Fruit fly (Drosophila melanogaster) whole organism, embryonic: ENCODE data around the gene CG7702.

Experiments used
- Atf-2 ChIP-seq: fragments of 200-800 bp; sonication (Bioruptor generic); optimal IDR thresholded peaks from 2 replicates; lab custom pipeline; 2016; ENCODE audit warnings: missing biosample characterization, missing genetic modification characterization
- Atf6 ChIP-seq: fragments of 200-800 bp; sonication (Bioruptor generic); IDR thresholded peaks from 2 replicates; pipeline ENCODE4 v1.3.6; 2022; ENCODE audit warnings: missing biosample characterization, missing genetic modification characterization
- B-H1 ChIP-seq: fragments of 200-800 bp; sonication (Bioruptor generic); IDR thresholded peaks from 3 replicates; pipeline ENCODE4 v1.3.6; 2022; ENCODE audit warnings: missing biosample characterization, missing genetic modification characterization
- C15 ChIP-seq: fragments of 200-800 bp; sonication (Bioruptor generic); IDR thresholded peaks from 3 replicates; pipeline ENCODE4 v1.3.6; 2022; ENCODE audit warnings: missing biosample characterization, missing genetic modification characterization
- CG10274 ChIP-seq: fragments of 200-800 bp; sonication (Bioruptor generic); optimal IDR thresholded peaks from 3 replicates; lab custom pipeline; 2017; ENCODE audit warnings: missing biosample characterization, mild to moderate bottlenecking, missing genetic modification characterization
- CG11456 ChIP-seq: fragments of 200-800 bp; sonication (Bioruptor generic); IDR thresholded peaks from 3 replicates; pipeline ENCODE4 v1.3.6; 2022; ENCODE audit warnings: missing biosample characterization, missing genetic modification characterization
- CG13296 ChIP-seq: fragments of 200-800 bp; sonication (Bioruptor generic); optimal IDR thresholded peaks from 3 replicates; lab custom pipeline; 2018; ENCODE audit warnings: missing biosample characterization, mild to moderate bottlenecking, missing genetic modification characterization
- CG14965 ChIP-seq: fragments of 200-800 bp; sonication (Bioruptor generic); optimal IDR thresholded peaks from 2 replicates; lab custom pipeline; 2016; ENCODE audit warnings: missing biosample characterization, missing genetic modification characterization, borderline replicate concordance
- CG17612 ChIP-seq: fragments of 200-800 bp; sonication (Bioruptor generic); IDR thresholded peaks from 2 replicates; pipeline ENCODE4 v1.3.6; 2022; ENCODE audit warnings: missing biosample characterization, missing genetic modification characterization
- CG17912 ChIP-seq: fragments of 200-800 bp; sonication (Bioruptor generic); optimal IDR thresholded peaks from 2 replicates; lab custom pipeline; 2018; ENCODE audit warnings: missing biosample characterization, mild to moderate bottlenecking, missing genetic modification characterization
- CG2129 ChIP-seq: fragments of 200-800 bp; sonication (Bioruptor generic); IDR thresholded peaks from 2 replicates; pipeline ENCODE4 v1.3.6; 2022; ENCODE audit warnings: missing biosample characterization, missing genetic modification characterization; ENCODE audit not compliant: partially characterized antibody
- CG31441 ChIP-seq: fragments of 200-800 bp; sonication (Bioruptor generic); IDR thresholded peaks from 2 replicates; pipeline ENCODE4 v1.3.6; 2022; ENCODE audit warnings: missing biosample characterization, missing genetic modification characterization
- CG32532 ChIP-seq: fragments of 200-800 bp; sonication (Bioruptor generic); IDR thresholded peaks from 2 replicates; pipeline ENCODE4 v1.3.6; 2022; ENCODE audit warnings: missing biosample characterization, missing genetic modification characterization
- CG3995 ChIP-seq: fragments of 200-800 bp; sonication (Bioruptor generic); optimal IDR thresholded peaks from 3 replicates; lab custom pipeline; 2016; ENCODE audit warnings: missing biosample characterization, missing genetic modification characterization
- CG6683 ChIP-seq: fragments of 200-800 bp; sonication (Bioruptor generic); optimal IDR thresholded peaks from 2 replicates; lab custom pipeline; 2017; ENCODE audit warnings: missing biosample characterization, mild to moderate bottlenecking, missing genetic modification characterization, missing genetic modification reagents
- CG6854 ChIP-seq: fragments of 200-800 bp; sonication (Bioruptor generic); optimal IDR thresholded peaks from 3 replicates; lab custom pipeline; 2017; ENCODE audit warnings: missing biosample characterization, mild to moderate bottlenecking, missing genetic modification characterization
- CG7928 ChIP-seq: fragments of 200-800 bp; sonication (Bioruptor generic); optimal IDR thresholded peaks from 2 replicates; lab custom pipeline; 2017; ENCODE audit warnings: missing biosample characterization, mild to moderate bottlenecking, missing genetic modification characterization
- CG8765 ChIP-seq: fragments of 200-800 bp; sonication (Bioruptor generic); IDR thresholded peaks from 2 replicates; pipeline ENCODE4 v1.3.6; 2022; ENCODE audit warnings: missing biosample characterization, missing genetic modification characterization
- Chrac-16 ChIP-seq: fragments of 200-800 bp; sonication (Bioruptor generic); optimal IDR thresholded peaks from 3 replicates; lab custom pipeline; 2016; ENCODE audit warnings: missing biosample characterization, missing genetic modification characterization
- CrebB ChIP-seq: fragments of 200-800 bp; sonication (Bioruptor generic); optimal IDR thresholded peaks from 3 replicates; lab custom pipeline; 2018; ENCODE audit warnings: missing biosample characterization, mild to moderate bottlenecking, missing genetic modification characterization
- Deaf1 ChIP-seq: fragments of 200-800 bp; optimal IDR thresholded peaks from 3 replicates; lab custom pipeline; 2019; ENCODE audit warnings: missing biosample characterization, mild to moderate bottlenecking, missing genetic modification characterization, moderate library complexity
- Dfd ChIP-seq, 2 experiments: fragments of >200 bp; optimal IDR thresholded peaks; 2 replicates each; lab custom pipeline; 2017; ENCODE audit warnings: missing biosample characterization in 2 of 2, missing genetic modification characterization in 2 of 2
- Dp ChIP-seq: fragments of 200-800 bp; sonication (Bioruptor generic); optimal IDR thresholded peaks from 2 replicates; lab custom pipeline; 2018; ENCODE audit warnings: missing biosample characterization, mild to moderate bottlenecking, missing genetic modification characterization, moderate library complexity
- Hr3 ChIP-seq: fragments of 200-800 bp; sonication (Bioruptor generic); optimal IDR thresholded peaks from 3 replicates; lab custom pipeline; 2016; ENCODE audit warnings: missing biosample characterization, missing genetic modification characterization
- MTF-1 ChIP-seq: fragments of 200-800 bp; sonication (Bioruptor generic); optimal IDR thresholded peaks from 2 replicates; lab custom pipeline; 2018; ENCODE audit warnings: missing biosample characterization, mild to moderate bottlenecking, missing genetic modification characterization, borderline replicate concordance
- Med ChIP-seq: fragments of 200-800 bp; sonication (Bioruptor generic); peaks from one replicate; lab custom pipeline; 2016; ENCODE audit warnings: missing biosample characterization, missing genetic modification characterization, mild to moderate bottlenecking, inconsistent platforms, moderate library complexity
- Mes4 ChIP-seq: fragments of 200-800 bp; sonication (Bioruptor generic); optimal IDR thresholded peaks from 2 replicates; lab custom pipeline; 2016; ENCODE audit warnings: missing biosample characterization, missing genetic modification characterization
- Nf-YB ChIP-seq: fragments of 200-800 bp; sonication (Bioruptor generic); optimal IDR thresholded peaks from 3 replicates; lab custom pipeline; 2019; ENCODE audit warnings: missing biosample characterization, mild to moderate bottlenecking, missing genetic modification characterization, moderate library complexity
- Nf-YC ChIP-seq: fragments of 200-800 bp; optimal IDR thresholded peaks from 3 replicates; lab custom pipeline; 2019; ENCODE audit warnings: missing biosample characterization, mild to moderate bottlenecking, missing genetic modification characterization, moderate library complexity
- PHDP ChIP-seq: fragments of 200-800 bp; sonication (Bioruptor generic); optimal IDR thresholded peaks from 3 replicates; lab custom pipeline; 2018; ENCODE audit warnings: missing biosample characterization, mild to moderate bottlenecking, missing genetic modification characterization, moderate library complexity
- Side ChIP-seq: fragments of 200-800 bp; sonication (Bioruptor generic); optimal IDR thresholded peaks from 2 replicates; lab custom pipeline; 2016; ENCODE audit warnings: missing biosample characterization, missing genetic modification characterization
- Sin3A ChIP-seq: fragments of >200 bp; optimal IDR thresholded peaks from 2 replicates; lab custom pipeline; 2018
- Sry-β ChIP-seq: fragments of 200-800 bp; sonication (Bioruptor generic); optimal IDR thresholded peaks from 2 replicates; lab custom pipeline; 2018; ENCODE audit warnings: missing biosample characterization, mild to moderate bottlenecking, missing genetic modification characterization, moderate library complexity
- Usf ChIP-seq: fragments of 200-800 bp; sonication (Bioruptor generic); optimal IDR thresholded peaks from 2 replicates; lab custom pipeline; 2017; ENCODE audit warnings: missing genotype, missing biosample characterization, missing genetic modification characterization
- abd-A ChIP-seq: fragments of 200-800 bp; sonication (Bioruptor generic); optimal IDR thresholded peaks from 3 replicates; lab custom pipeline; 2019; ENCODE audit warnings: missing biosample characterization, mild to moderate bottlenecking, missing genetic modification characterization, moderate library complexity
- ara ChIP-seq: fragments of 200-800 bp; sonication (Bioruptor generic); IDR thresholded peaks from 2 replicates; pipeline ENCODE4 v1.3.6; 2022; ENCODE audit warnings: missing biosample characterization, missing genetic modification characterization
- br ChIP-seq: fragments of >200 bp; optimal IDR thresholded peaks from 2 replicates; lab custom pipeline; 2017
- corto ChIP-seq: fragments of 200-800 bp; sonication (Bioruptor generic); optimal IDR thresholded peaks from 2 replicates; lab custom pipeline; 2016; ENCODE audit warnings: missing biosample characterization, mild to moderate bottlenecking, missing genetic modification characterization, moderate library complexity
- da ChIP-seq: fragments of 200-800 bp; sonication (Bioruptor generic); optimal IDR thresholded peaks from 2 replicates; lab custom pipeline; 2016; ENCODE audit warnings: missing biosample characterization, missing genetic modification characterization
- dpn ChIP-seq, 2 experiments: fragments of 200-800 bp; sonication (Bioruptor generic); optimal IDR thresholded peaks; 3 replicates each; lab custom pipeline; 2016; ENCODE audit warnings: missing biosample characterization in 2 of 2, missing genetic modification characterization in 2 of 2
- grau ChIP-seq: fragments of 200-800 bp; optimal IDR thresholded peaks from 3 replicates; lab custom pipeline; 2019; ENCODE audit warnings: missing biosample characterization, mild to moderate bottlenecking, missing genetic modification characterization, moderate library complexity
- hth ChIP-seq: fragments of >200 bp; optimal IDR thresholded peaks from 2 replicates; lab custom pipeline; 2017; ENCODE audit warnings: inconsistent platforms
- knrl ChIP-seq: fragments of 200-800 bp; sonication (Bioruptor generic); IDR thresholded peaks from 3 replicates; pipeline ENCODE4 v1.3.6; 2022; ENCODE audit warnings: missing biosample characterization, missing genetic modification characterization; ENCODE audit not compliant: partially characterized antibody
- otp ChIP-seq: fragments of 200-800 bp; sonication (Bioruptor generic); IDR thresholded peaks from 3 replicates; pipeline ENCODE4, ENCODE4 v1.3.6; 2022; ENCODE audit warnings: missing biosample characterization, missing genetic modification characterization
- pros ChIP-seq: fragments of 200-800 bp; sonication (Bioruptor generic); optimal IDR thresholded peaks from 3 replicates; lab custom pipeline; 2019; ENCODE audit warnings: missing biosample characterization, mild to moderate bottlenecking, missing genetic modification characterization, moderate library complexity
- shn ChIP-seq: fragments of 200-800 bp; sonication (Bioruptor generic); optimal IDR thresholded peaks from 3 replicates; lab custom pipeline; 2016; ENCODE audit warnings: missing biosample characterization, missing genetic modification characterization
- sima ChIP-seq: fragments of 200-800 bp; sonication (Bioruptor generic); optimal IDR thresholded peaks from 2 replicates; lab custom pipeline; 2016; ENCODE audit warnings: missing biosample characterization, missing genetic modification characterization
- sna ChIP-seq: fragments of 200-800 bp; sonication (Bioruptor generic); IDR thresholded peaks from 2 replicates; pipeline ENCODE4 v1.3.6; 2022; ENCODE audit warnings: missing biosample characterization, missing genetic modification characterization; ENCODE audit not compliant: partially characterized antibody
- stwl ChIP-seq: fragments of 200-800 bp; sonication (Bioruptor generic); optimal IDR thresholded peaks from 3 replicates; lab custom pipeline; 2018; ENCODE audit warnings: missing biosample characterization, mild to moderate bottlenecking, missing genetic modification characterization, moderate library complexity
- z ChIP-seq: fragments of 200-800 bp; sonication (Bioruptor generic); IDR thresholded peaks from 3 replicates; pipeline ENCODE4 v1.3.6; 2022; ENCODE audit warnings: missing biosample characterization, missing genetic modification characterization
- zen ChIP-seq: fragments of 200-800 bp; sonication (Bioruptor generic); optimal IDR thresholded peaks from 3 replicates; lab custom pipeline; 2018; ENCODE audit warnings: missing biosample characterization, mild to moderate bottlenecking, missing genetic modification characterization, moderate library complexity
- zfh2 ChIP-seq: fragments of 200-800 bp; sonication (Bioruptor generic); optimal IDR thresholded peaks from 2 replicates; lab custom pipeline; 2016; ENCODE audit warnings: missing biosample characterization, missing genetic modification characterization

Gene CG7702

DNA sequence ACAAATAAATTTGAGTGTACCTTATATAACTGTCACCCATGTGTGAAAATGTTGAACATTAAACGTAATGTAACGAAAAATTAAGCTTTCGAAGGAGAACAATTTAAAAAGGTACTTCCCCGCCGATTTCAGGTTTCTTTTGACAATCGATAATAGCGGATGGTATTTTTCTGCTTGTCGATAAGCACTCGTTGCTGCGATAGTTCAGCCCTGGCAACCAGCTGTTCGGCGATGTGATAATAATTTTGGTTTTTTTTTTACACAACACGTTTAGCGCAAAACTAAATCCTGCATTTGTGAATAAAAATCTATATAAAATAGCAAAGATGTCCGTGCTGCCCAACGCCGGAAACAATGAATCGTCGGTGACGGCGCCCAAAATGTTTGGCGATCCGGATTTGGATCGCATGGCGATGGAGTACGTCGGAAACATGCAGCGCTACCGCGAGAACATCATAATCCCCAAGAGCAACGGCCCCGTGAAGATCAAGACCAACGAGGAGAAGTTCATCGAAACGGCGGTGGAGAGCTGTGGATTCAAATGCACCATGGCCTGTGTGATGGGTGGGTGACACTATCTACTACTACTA, 1.4 kb upstream of the CG7702 start, which contains the start of gene CG31229 (continued):
- TF ChIP-seq CG8765 (GFP tag; lab: Robert Waterston, UW) = no peak
- TF ChIP-seq Dp = peak; percentile 85
- peak; percentile 34 for TF ChIP-seq Sin3A
- no peak for TF ChIP-seq CG6683 (GFP tag; lab: Kevin White, UChicago)
- TF ChIP-seq Atf-2 (GFP tag; lab: Kevin White, UChicago) = no peak
- no peak for TF ChIP-seq CG3995
- peak; percentile 21; the same call in 1 of the 3 replicates for TF ChIP-seq knrl
- TF ChIP-seq Usf (GFP tag; lab: Kevin White, UChicago) = no peak
- TF ChIP-seq CG7928 (GFP tag; lab: Kevin White, UChicago) = peak; percentile 91
- no peak for TF ChIP-seq PHDP (tag; lab: Kevin White, UChicago)
- no peak for TF ChIP-seq Dfd (GFP tag; optimal IDR thresholded peaks at IDR 0.05; lab: Kevin White, UChicago)
- TF ChIP-seq Deaf1 = no peak
- TF ChIP-seq CG32532 = no peak
- TF ChIP-seq CG13296 (GFP tag; lab: Kevin White, UChicago) = no peak
- TF ChIP-seq Nf-YB (GFP tag; lab: Kevin White, UChicago) = no peak
- TF ChIP-seq shn (GFP tag; lab: Kevin White, UChicago) = no peak
- TF ChIP-seq ara (GFP tag; lab: Robert Waterston, UW) = no peak
- no peak for TF ChIP-seq da (GFP tag; lab: Kevin White, UChicago)
- no peak for TF ChIP-seq CG10274 (GFP tag; lab: Kevin White, UChicago)
- no peak for TF ChIP-seq dpn (GFP tag; optimal IDR thresholded peaks at IDR 0.05; lab: Kevin White, UChicago)
- TF ChIP-seq CG11456 (GFP tag; lab: Robert Waterston, UW) = no peak
- TF ChIP-seq z = no peak
- TF ChIP-seq br (lab: Kevin White, UChicago) = no peak
- no peak for TF ChIP-seq zen (tag; lab: Kevin White, UChicago)
- TF ChIP-seq Chrac-16 (GFP tag; lab: Kevin White, UChicago) = no peak
- TF ChIP-seq corto (GFP tag; lab: Kevin White, UChicago) = no peak
- no peak for TF ChIP-seq CG17612 (GFP tag; lab: Robert Waterston, UW)
- no peak for TF ChIP-seq hth (lab: Kevin White, UChicago)
- TF ChIP-seq CG14965 (GFP tag; lab: Kevin White, UChicago) = no peak
- TF ChIP-seq B-H1 (GFP tag; lab: Robert Waterston, UW) = no peak
- TF ChIP-seq stwl (tag; lab: Kevin White, UChicago) = peak; percentile 54
- no peak for TF ChIP-seq CG31441 (GFP tag; lab: Robert Waterston, UW)
- 0 out of 2 replicates have a peak, but pooled peaks have one; percentile 13 for TF ChIP-seq CG2129
- TF ChIP-seq Side (GFP tag; lab: Kevin White, UChicago) = no peak
- no peak for TF ChIP-seq Hr3 (GFP tag; lab: Kevin White, UChicago)
- TF ChIP-seq otp (GFP tag; lab: Robert Waterston, UW) = no peak
- no peak for TF ChIP-seq zfh2 (GFP tag; lab: Kevin White, UChicago)
- no peak for TF ChIP-seq MTF-1 (GFP tag; lab: Kevin White, UChicago)
- TF ChIP-seq Med = peak; percentile 70
- no peak for TF ChIP-seq Nf-YC
- TF ChIP-seq sima (GFP tag; lab: Kevin White, UChicago) = no peak
- peak; percentile 42; the same call in 1 of the 2 replicates for TF ChIP-seq sna
- no peak for TF ChIP-seq CG6854 (GFP tag; lab: Kevin White, UChicago)
- TF ChIP-seq CrebB (tag; lab: Kevin White, UChicago) = no peak
- TF ChIP-seq C15 (GFP tag; lab: Robert Waterston, UW) = no peak
- no peak for TF ChIP-seq grau (tag; lab: Kevin White, UChicago)
- TF ChIP-seq abd-A (tag; lab: Kevin White, UChicago) = no peak
- TF ChIP-seq Sry-β (GFP tag; lab: Kevin White, UChicago) = no peak
- TF ChIP-seq pros (GFP tag; lab: Kevin White, UChicago) = no peak
- TF ChIP-seq CG17912 (GFP tag; lab: Kevin White, UChicago) = no peak
- no peak for TF ChIP-seq Atf6 (GFP tag; lab: Robert Waterston, UW)
- no peak for TF ChIP-seq Mes4
